Fruit fly (Drosophila melanogaster): Measurements from ENCODE around the gene dos.
A peak's percentile ranks its signal among the peaks of the same experiment; 100 is the strongest.

The dos gene

dm6 chr3L:2578737-2579136 lies 10.5 kb upstream of the dos start (continued):
- TF ChIP-seq CG7987 (GFP tag; optimal IDR thresholded peaks at IDR 0.05) (no peak), ham (GFP tag; IDR thresholded peaks at IDR 0.05) (no peak), sisA (GFP tag; IDR thresholded peaks at IDR 0.05) (peak; percentile 42), peb (GFP tag; IDR thresholded peaks at IDR 0.05) (no peak), CG31388 (GFP tag; optimal IDR thresholded peaks at IDR 0.05) (no peak), cg (GFP tag; optimal IDR thresholded peaks at IDR 0.05) (no peak), CG33213 (GFP tag; optimal IDR thresholded peaks at IDR 0.05) (peak; percentile 26), CG43689 (GFP tag; IDR thresholded peaks at IDR 0.05) (no peak), CG15073 (GFP tag; optimal IDR thresholded peaks at IDR 0.05) (no peak), CG2678 (tag; optimal IDR thresholded peaks at IDR 0.05) (peak; percentile 78), luna (GFP tag; optimal IDR thresholded peaks at IDR 0.05) (no peak), nerfin-1 (tag; optimal IDR thresholded peaks at IDR 0.05) (peak; percentile 47), CG7556 (GFP tag; optimal IDR thresholded peaks at IDR 0.05) (peak; percentile 60), shn (GFP tag; optimal IDR thresholded peaks at IDR 0.05) (no peak), CG10431 (GFP tag; optimal IDR thresholded peaks at IDR 0.05) (peak; percentile 56), CG9609 (GFP tag; optimal IDR thresholded peaks at IDR 0.05) (peak; percentile 6), Stat92E (GFP tag; optimal IDR thresholded peaks at IDR 0.05) (no peak), CG32772 (GFP tag; IDR thresholded peaks at IDR 0.05) (peak; percentile 46; the same call in 1 of the 2 replicates), CG8359 (GFP tag; optimal IDR thresholded peaks at IDR 0.05; ENCODE audit: borderline replicate concordance) (no peak), CG10959 (GFP tag; IDR thresholded peaks at IDR 0.05) (peak; percentile 51), tio (GFP tag; optimal IDR thresholded peaks at IDR 0.05) (peak; percentile 38), pan (optimal IDR thresholded peaks at IDR 0.05) (no peak), pan (GFP tag; optimal IDR thresholded peaks at IDR 0.05 in 1 of 2, IDR thresholded peaks at IDR 0.05 in 1 of 2) (peak in 1 of 2 experiments; percentile 47), caup (GFP tag; optimal IDR thresholded peaks at IDR 0.05; ENCODE audit: severe bottlenecking) (peak; percentile 46), Mrtf (GFP tag; IDR thresholded peaks at IDR 0.05) (no peak), CG6689 (GFP tag; IDR thresholded peaks at IDR 0.05) (peak; percentile 56), H15 (GFP tag; IDR thresholded peaks at IDR 0.05) (peak; percentile 47; the same call in 1 of the 3 replicates), CG16779 (GFP tag; IDR thresholded peaks at IDR 0.05) (0 out of 2 replicates have a peak, but pooled peaks have one; percentile 26), pum (GFP tag; optimal IDR thresholded peaks at IDR 0.05) (peak; percentile 50), Sry-β (GFP tag; optimal IDR thresholded peaks at IDR 0.05) (no peak), CG12659 (GFP tag; optimal IDR thresholded peaks at IDR 0.05) (peak; percentile 60), sens (GFP tag) (peak; percentile 94), bsh (GFP tag; optimal IDR thresholded peaks at IDR 0.05) (peak; percentile 21 to 87), CG4707 (GFP tag; optimal IDR thresholded peaks at IDR 0.05) (peak; percentile 35), CG11085 (GFP tag; IDR thresholded peaks at IDR 0.05) (peak; percentile 34; the same call in 1 of the 2 replicates), CG16813 (GFP tag; IDR thresholded peaks at IDR 0.05; ENCODE audit: partially characterized antibody) (no peak), emc (GFP tag; optimal IDR thresholded peaks at IDR 0.05) (no peak), HLH54F (GFP tag; optimal IDR thresholded peaks at IDR 0.05) (no peak), chif (GFP tag; optimal IDR thresholded peaks at IDR 0.05) (peak; percentile 61 to 72), CG7928 (GFP tag; optimal IDR thresholded peaks at IDR 0.05) (no peak), CG6683 (GFP tag; optimal IDR thresholded peaks at IDR 0.05) (no peak), CG10209 (GFP tag; optimal IDR thresholded peaks at IDR 0.05) (peak; percentile 47), Hr51 (GFP tag; optimal IDR thresholded peaks at IDR 0.05) (peak; percentile 14 to 63), CkIIα-i1 (GFP tag; IDR thresholded peaks at IDR 0.05) (no peak), wdn (GFP tag; IDR thresholded peaks at IDR 0.05) (0 out of 2 replicates have a peak, but pooled peaks have one; percentile 37), grau (tag; optimal IDR thresholded peaks at IDR 0.05) (peak; percentile 74), Elba2 (GFP tag; optimal IDR thresholded peaks at IDR 0.05) (no peak), Ada2b (GFP tag; IDR thresholded peaks at IDR 0.05) (peak; percentile 67), ranshi (GFP tag; IDR thresholded peaks at IDR 0.05) (peak; percentile 53; the same call in 1 of the 2 replicates), CG13424 (tag; optimal IDR thresholded peaks at IDR 0.05) (peak; percentile 77)
